Worm (Caenorhabditis elegans) whole organism, L2 larva: Measurements from ENCODE around the gene nhr-269.

ENCODE experiments used
- F13H6.1 ChIP-seq: sonication (generic microtip); optimal IDR thresholded peaks from 2 replicates; lab custom pipeline; 2016; ENCODE audit warnings: missing genetic modification characterization, missing compliant biosample characterization
- alr-1 ChIP-seq: fragments of 150-350 bp; optimal IDR thresholded peaks from 2 replicates; lab custom pipeline; 2014; ENCODE audit warnings: missing biosample characterization, missing genetic modification characterization
- aly-2 ChIP-seq: fragments of 150-350 bp; optimal IDR thresholded peaks from 2 replicates; lab custom pipeline; 2014; ENCODE audit warnings: missing biosample characterization, missing genetic modification characterization
- ama-1 ChIP-seq: fragments of 150-350 bp; optimal IDR thresholded peaks from 2 replicates; lab custom pipeline; 2018; ENCODE audit warnings: inconsistent platforms
- blmp-1 ChIP-seq: sonication (generic microtip); optimal IDR thresholded peaks from 2 replicates; lab custom pipeline; 2017; ENCODE audit warnings: missing genetic modification characterization, mild to moderate bottlenecking, missing compliant biosample characterization, antibody characterized with exemption, moderate library complexity; ENCODE audit not compliant: insufficient read depth
- ceh-16 ChIP-seq: fragments of 150-350 bp; optimal IDR thresholded peaks from 2 replicates; lab custom pipeline; 2014; ENCODE audit warnings: missing biosample characterization, missing genetic modification characterization
- ceh-82 ChIP-seq: fragments of 150-350 bp; optimal IDR thresholded peaks from 2 replicates; lab custom pipeline; 2014; ENCODE audit warnings: missing biosample characterization, missing genetic modification characterization
- crh-2 ChIP-seq: sonication (generic microtip); optimal IDR thresholded peaks from 2 replicates; lab custom pipeline; 2017; ENCODE audit warnings: missing biosample characterization, missing genetic modification characterization
- dmd-4 ChIP-seq: sonication (generic microtip); optimal IDR thresholded peaks from 2 replicates; lab custom pipeline; 2017; ENCODE audit warnings: missing biosample characterization, missing genetic modification characterization
- elt-3 ChIP-seq: sonication (generic microtip); optimal IDR thresholded peaks from 2 replicates; lab custom pipeline; 2017; ENCODE audit warnings: missing biosample characterization, missing genetic modification characterization
- fos-1 ChIP-seq: fragments of 150-350 bp; optimal IDR thresholded peaks from 2 replicates; lab custom pipeline; 2014; ENCODE audit warnings: missing biosample characterization, missing genetic modification characterization
- gmeb-1 ChIP-seq: fragments of 150-350 bp; optimal IDR thresholded peaks from 2 replicates; lab custom pipeline; 2014; ENCODE audit warnings: missing biosample characterization, missing genetic modification characterization
- lin-11 ChIP-seq: fragments of 150-350 bp; sonication (generic microtip); optimal IDR thresholded peaks from 2 replicates; lab custom pipeline; 2014; ENCODE audit warnings: missing biosample characterization, missing genetic modification characterization, inconsistent platforms, mixed read lengths
- lin-13 ChIP-seq: fragments of 150-350 bp; optimal IDR thresholded peaks from 2 replicates; lab custom pipeline; 2014; ENCODE audit warnings: missing biosample characterization, missing genetic modification reagents, missing genetic modification characterization
- lsy-2 ChIP-seq, 2 experiments: fragments of 150-350 bp in 1 of 2; sonication (generic microtip) in 1 of 2; optimal IDR thresholded peaks; 2 replicates each; lab custom pipeline; 2014 to 2017; ENCODE audit warnings: missing biosample characterization in 2 of 2, missing genetic modification characterization in 2 of 2
- mdl-1 ChIP-seq, 2 experiments: fragments of 150-350 bp in 1 of 2; sonication (generic microtip) in 1 of 2; optimal IDR thresholded peaks; 2 replicates each; lab custom pipeline; 2017; ENCODE audit warnings: missing biosample characterization in 2 of 2, missing genetic modification characterization in 2 of 2
- nhr-10 ChIP-seq: sonication (generic microtip); optimal IDR thresholded peaks from 2 replicates; lab custom pipeline; 2017; ENCODE audit warnings: missing biosample characterization, missing genetic modification characterization
- nhr-129 ChIP-seq: fragments of 150-350 bp; optimal IDR thresholded peaks from 2 replicates; lab custom pipeline; 2014; ENCODE audit warnings: missing biosample characterization, missing genetic modification characterization
- nhr-21 ChIP-seq: fragments of 150-350 bp; optimal IDR thresholded peaks from 2 replicates; lab custom pipeline; 2014; ENCODE audit warnings: missing biosample characterization, missing genetic modification characterization
- nhr-23 ChIP-seq: fragments of 150-350 bp; optimal IDR thresholded peaks from 2 replicates; lab custom pipeline; 2014; ENCODE audit warnings: missing biosample characterization, missing genetic modification reagents, missing genetic modification characterization
- nhr-6 ChIP-seq: fragments of 150-350 bp; optimal IDR thresholded peaks from 2 replicates; lab custom pipeline; 2014; ENCODE audit warnings: missing biosample characterization, missing genetic modification characterization
- nhr-77 ChIP-seq: fragments of 150-350 bp; optimal IDR thresholded peaks from 2 replicates; lab custom pipeline; 2014; ENCODE audit warnings: missing biosample characterization, missing genetic modification characterization
- peb-1 ChIP-seq: fragments of 150-350 bp; optimal IDR thresholded peaks from 2 replicates; lab custom pipeline; 2014; ENCODE audit warnings: missing biosample characterization, missing genetic modification characterization
- skn-1 ChIP-seq: sonication (generic microtip); optimal IDR thresholded peaks from 2 replicates; lab custom pipeline; 2017; ENCODE audit warnings: missing biosample characterization, missing genetic modification characterization
- snpc-4 ChIP-seq: fragments of 150-350 bp; optimal IDR thresholded peaks from 2 replicates; lab custom pipeline; 2014; ENCODE audit warnings: missing biosample characterization, missing genetic modification characterization
- unc-39 ChIP-seq: fragments of 150-350 bp; optimal IDR thresholded peaks from 2 replicates; lab custom pipeline; 2014; ENCODE audit warnings: missing biosample characterization, missing genetic modification characterization
- unc-55 ChIP-seq: fragments of 150-350 bp; sonication (generic microtip); optimal IDR thresholded peaks from 3 replicates; lab custom pipeline; 2014; ENCODE audit warnings: missing biosample characterization, missing genetic modification reagents, missing genetic modification characterization
- ztf-1 ChIP-seq: fragments of 200-800 bp; sonication (Bioruptor generic); conservative IDR thresholded peaks from 2 replicates; pipeline ENCODE4 v1.3.6; 2022; ENCODE audit warnings: missing genetic modification characterization, missing compliant biosample characterization
- ztf-11 ChIP-seq: sonication (generic microtip); optimal IDR thresholded peaks from 2 replicates; lab custom pipeline; 2017; ENCODE audit warnings: missing biosample characterization, missing genetic modification characterization
- ztf-4 ChIP-seq: fragments of 150-350 bp; optimal IDR thresholded peaks from 2 replicates; lab custom pipeline; 2014; ENCODE audit warnings: missing biosample characterization, missing genetic modification characterization

Gene nhr-269

DNA sequence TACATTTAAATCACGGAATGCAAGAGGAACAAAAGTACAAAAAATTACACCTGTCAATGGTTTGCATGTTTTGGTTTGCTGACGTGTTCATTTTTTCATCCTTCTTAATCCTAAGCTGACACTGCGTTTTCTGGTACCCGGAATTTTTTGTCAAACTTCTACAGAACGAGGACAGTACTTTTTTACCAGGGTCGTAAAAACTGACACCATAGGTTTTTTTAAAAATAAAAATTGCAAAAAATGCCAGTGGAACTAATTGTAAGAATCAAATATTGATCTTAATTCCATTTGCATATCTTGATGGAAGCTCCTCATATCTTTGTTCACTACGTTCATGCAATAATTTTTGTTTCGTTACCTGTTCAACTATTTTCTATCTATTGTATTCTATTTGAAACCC lies 35.3 kb upstream of the nhr-269 start, which contains the start of gene srh-258:
srh-258 (plus strand) TSS at position 301 of the 400 bp plus-strand sequence.
- TF ChIP-seq ama-1 (lab: Kevin White, UChicago) (no peak), elt-3 (tag; lab: Kevin White, UChicago) (no peak), blmp-1 (no peak), nhr-6 (tag; lab: Kevin White, UChicago) (no peak), nhr-77 (no peak), ceh-16 (tag; lab: Kevin White, UChicago) (no peak), gmeb-1 (tag; lab: Kevin White, UChicago) (no peak), F13H6.1 (tag; lab: Kevin White, UChicago) (no peak), mdl-1 (tag; optimal IDR thresholded peaks at IDR 0.05; lab: Kevin White, UChicago) (no peak), fos-1 (no peak), nhr-10 (tag; lab: Kevin White, UChicago) (no peak), ztf-4 (no peak), snpc-4 (tag; lab: Kevin White, UChicago) (no peak)

DNA sequence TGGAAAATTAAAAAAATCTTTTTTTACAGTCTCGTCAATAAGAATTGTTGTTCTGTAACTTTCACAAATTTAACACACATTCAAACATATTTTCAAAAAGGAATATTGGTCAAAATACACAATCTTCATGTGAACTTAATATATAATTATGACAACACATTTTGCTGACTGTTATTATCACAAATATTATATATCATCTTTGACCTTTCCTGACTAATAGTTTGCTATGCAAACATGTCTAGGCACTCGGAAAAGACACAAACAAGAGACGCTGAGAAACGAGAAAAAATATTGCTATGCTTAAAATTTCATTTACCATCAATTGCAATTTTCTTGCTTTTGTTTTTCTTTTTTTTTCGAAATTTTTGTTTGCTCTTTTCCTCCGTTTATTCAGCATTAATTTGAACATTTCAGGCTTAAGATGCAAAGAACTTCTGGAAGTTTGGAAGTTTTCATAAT lies 32.3 kb upstream of the nhr-269 start, which contains the start of gene fbxa-135:
fbxa-135 (plus strand) TSS at position 409 of the 459 bp plus-strand sequence.
- TF ChIP-seq fos-1 (peak; percentile 16), ztf-1 (GFP tag; lab: Robert Waterston, UW) (no peak)
- TF ChIP-seq, all 48 proteins: peak for 1

DNA sequence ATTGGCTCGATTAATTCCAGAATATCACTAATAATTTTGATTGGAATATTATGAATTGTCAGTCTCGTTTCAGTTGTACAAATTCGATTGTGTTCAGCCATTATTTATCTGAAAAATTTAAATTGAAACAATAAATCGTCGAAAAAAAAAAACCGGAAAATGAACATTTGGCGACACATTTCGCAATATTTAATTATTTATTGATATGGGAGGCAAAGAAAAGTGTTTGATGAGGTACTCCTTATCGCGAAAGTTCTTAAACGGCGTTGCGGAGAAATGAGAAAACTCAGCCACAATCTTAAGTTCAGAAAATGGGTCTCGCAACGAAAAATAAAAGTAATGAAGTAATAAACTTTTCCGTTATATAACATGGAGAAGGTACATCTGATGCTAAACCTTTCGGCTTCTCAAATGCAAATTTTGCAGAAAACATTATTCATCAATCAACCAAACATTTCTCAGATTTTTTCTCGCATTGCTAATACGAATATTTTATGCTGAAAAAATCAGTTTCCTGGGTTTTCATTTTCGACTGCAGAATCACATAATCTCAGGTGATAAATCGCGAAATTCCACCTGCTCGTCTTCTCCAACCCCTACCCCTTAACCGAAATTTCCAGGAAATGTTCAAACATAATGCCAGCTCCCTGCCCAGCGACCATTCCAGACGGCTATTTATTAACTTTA lies 30.2 kb upstream of the nhr-269 start, which contains the start of the genes T06E6.15 and sri-7:
T06E6.15 (minus strand) TSS at position 101 of the 687 bp plus-strand sequence.
sri-7 (plus strand) TSS at position 637 of the 687 bp plus-strand sequence.
- TF ChIP-seq fos-1 (peak; percentile 33), nhr-21 (tag; lab: Kevin White, UChicago) (no peak)

DNA sequence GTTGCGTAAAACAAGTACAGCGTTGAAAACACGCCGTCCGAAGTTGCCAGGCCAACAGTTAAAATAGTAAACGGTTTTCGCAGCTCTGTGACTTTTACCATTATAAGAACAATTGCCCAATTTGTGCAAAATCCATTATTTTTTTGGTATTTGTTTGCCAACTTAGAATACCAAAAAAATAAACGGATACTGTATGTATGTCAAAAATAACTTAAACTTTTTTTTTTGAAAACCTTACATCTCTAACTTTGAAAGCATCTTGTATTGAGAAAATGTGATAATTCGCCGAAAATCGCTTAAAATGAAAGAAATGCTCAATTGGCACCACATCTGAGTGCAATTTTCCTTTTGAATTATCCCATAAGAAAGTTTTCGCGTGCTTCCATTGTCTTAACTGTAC lies 29.1 kb upstream of the nhr-269 start, which contains the start of gene fbxa-199:
fbxa-199 (minus strand) TSS at position 101 of the 400 bp plus-strand sequence.
- TF ChIP-seq lsy-2 (tag; optimal IDR thresholded peaks at IDR 0.05; lab: Kevin White, UChicago) (no peak), nhr-23 (no peak), elt-3 (tag; lab: Kevin White, UChicago) (no peak)
- TF ChIP-seq, all 48 proteins: peak for 0

DNA sequence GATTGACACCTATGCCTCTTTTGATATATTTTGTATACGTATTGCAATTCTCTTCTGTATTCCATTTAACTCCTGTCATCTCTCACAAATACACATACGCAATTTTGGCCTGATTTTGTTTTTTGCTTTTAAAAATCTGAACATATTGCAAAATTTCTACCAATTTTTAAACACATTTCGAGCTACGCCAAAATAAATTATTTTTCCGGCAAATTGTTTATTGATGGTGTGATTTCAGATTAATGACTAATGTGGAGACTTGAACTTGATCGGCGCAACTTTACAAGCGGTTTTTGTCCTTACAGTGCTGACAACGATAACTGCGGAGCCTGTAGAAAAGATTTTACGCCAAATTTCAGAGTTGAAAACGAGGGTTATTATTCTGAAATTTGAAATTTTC lies 27.5 kb upstream of the nhr-269 start:
- TF ChIP-seq F13H6.1 (tag; lab: Kevin White, UChicago) (no peak), crh-2 (no peak), dmd-4 (tag; lab: Kevin White, UChicago) (no peak), nhr-129 (tag; lab: Kevin White, UChicago) (no peak), alr-1 (tag; lab: Kevin White, UChicago) (no peak)

DNA sequence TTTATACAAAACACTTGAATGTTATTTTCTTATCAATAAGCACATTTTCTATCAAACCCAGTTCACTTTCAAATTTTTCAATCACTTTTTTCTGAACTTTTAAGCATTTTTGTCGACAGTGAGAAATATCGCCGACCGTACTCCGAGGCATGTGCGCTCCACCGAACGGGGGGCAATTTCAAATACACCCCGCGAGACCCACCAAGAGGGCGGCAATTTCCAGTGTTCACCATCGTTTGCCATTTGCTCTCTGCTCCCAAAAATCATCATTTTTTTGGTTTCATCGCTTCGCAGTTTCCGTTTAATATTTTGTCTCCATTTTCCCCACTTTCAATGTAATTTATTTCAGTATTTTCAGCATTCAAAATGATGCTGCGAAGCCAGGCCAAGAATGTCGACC lies 25.7 kb upstream of the nhr-269 start, which contains the start of gene cyb-3:
cyb-3 (plus strand) TSS at position 350 of the 400 bp plus-strand sequence.
- TF ChIP-seq lin-11 (tag; lab: Kevin White, UChicago) (no peak), skn-1 (tag; lab: Kevin White, UChicago) (no peak), nhr-23 (no peak), mdl-1 (tag; optimal IDR thresholded peaks at IDR 0.05; lab: Kevin White, UChicago) (no peak), ztf-11 (tag; lab: Kevin White, UChicago) (no peak), aly-2 (tag; lab: Kevin White, UChicago) (no peak), unc-39 (tag; lab: Kevin White, UChicago) (no peak), elt-3 (tag; lab: Kevin White, UChicago) (no peak), peb-1 (tag; lab: Kevin White, UChicago) (no peak), ztf-1 (GFP tag; lab: Robert Waterston, UW) (no peak), nhr-21 (tag; lab: Kevin White, UChicago) (no peak), F13H6.1 (tag; lab: Kevin White, UChicago) (no peak)

DNA sequence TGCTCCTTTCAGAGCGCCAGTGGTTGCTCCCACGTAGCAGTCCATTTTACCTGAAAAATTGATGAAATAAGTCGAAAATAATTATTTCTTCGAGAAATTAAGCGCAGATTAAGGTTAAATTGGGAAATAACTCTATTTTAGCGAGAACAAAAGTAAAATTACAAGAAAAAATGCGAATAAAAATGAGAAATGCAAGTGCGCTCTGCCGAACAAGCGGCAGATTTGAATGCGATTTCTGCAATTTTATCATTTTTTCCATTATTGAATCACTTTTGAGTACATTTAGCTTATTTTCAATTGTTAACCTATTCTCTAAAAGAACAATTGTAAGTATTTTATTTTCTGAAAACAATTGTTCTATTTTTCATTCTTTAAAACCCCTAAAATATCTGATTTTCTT lies 25.3 kb upstream of the nhr-269 start, which contains the start of gene T06E6.1:
T06E6.1 (minus strand) TSS at position 56 of the 400 bp plus-strand sequence.
- no peak for TF ChIP-seq ceh-82
- peak; percentile 68 for TF ChIP-seq gmeb-1 (tag; lab: Kevin White, UChicago)
- peak in 1 of 2 experiments; percentile 23 for TF ChIP-seq lsy-2 (tag; optimal IDR thresholded peaks at IDR 0.05; lab: Kevin White, UChicago)
- TF ChIP-seq ztf-4: no peak
- peak; percentile 28 for TF ChIP-seq lin-13
- TF ChIP-seq unc-55 (GFP tag; lab: Kevin White, UChicago): peak; percentile 5
- no peak for TF ChIP-seq F13H6.1 (tag; lab: Kevin White, UChicago)
